Worm (Caenorhabditis elegans) whole organism, mixed stage, embryonic: ENCODE results near the gene ZK1307.2.

Source experiments
- bed-3 ChIP-seq: fragments of 200-800 bp; sonication (Bioruptor generic); optimal IDR thresholded peaks from 3 replicates; lab custom pipeline; 2018; ENCODE audit warnings: mild to moderate bottlenecking, missing genetic modification characterization, moderate library complexity, missing compliant biosample characterization
- blmp-1 ChIP-seq: fragments of 150-350 bp; optimal IDR thresholded peaks from 2 replicates; lab custom pipeline; 2014; ENCODE audit warnings: missing biosample characterization, missing genetic modification characterization
- ceh-39 ChIP-seq: fragments of 150-350 bp; optimal IDR thresholded peaks from 2 replicates; lab custom pipeline; 2014; ENCODE audit warnings: missing biosample characterization, missing genetic modification characterization
- ceh-43 ChIP-seq: fragments of 200-800 bp; sonication (Bioruptor generic); optimal IDR thresholded peaks from 2 replicates; lab custom pipeline; 2018; ENCODE audit warnings: mild to moderate bottlenecking, missing genetic modification characterization, moderate library complexity, missing compliant biosample characterization
- ceh-83 ChIP-seq: fragments of 200-800 bp; sonication (Bioruptor generic); optimal IDR thresholded peaks from 2 replicates; lab custom pipeline; 2018; ENCODE audit warnings: mild to moderate bottlenecking, missing genetic modification characterization, missing compliant biosample characterization
- ces-1 ChIP-seq: fragments of 150-350 bp; optimal IDR thresholded peaks from 2 replicates; lab custom pipeline; 2014; ENCODE audit warnings: missing biosample characterization, missing genetic modification reagents, missing genetic modification characterization
- cnd-1 ChIP-seq: fragments of 200-800 bp; sonication (Bioruptor generic); optimal IDR thresholded peaks from 2 replicates; lab custom pipeline; 2018; ENCODE audit warnings: mild to moderate bottlenecking, missing genetic modification characterization, missing compliant biosample characterization
- drap-1 ChIP-seq: fragments of 200-800 bp; sonication (Bioruptor generic); optimal IDR thresholded peaks from 3 replicates; lab custom pipeline; 2018; ENCODE audit warnings: mild to moderate bottlenecking, missing genetic modification characterization, missing compliant biosample characterization
- elt-1 ChIP-seq: sonication (generic microtip); optimal IDR thresholded peaks from 2 replicates; lab custom pipeline; 2017; ENCODE audit warnings: missing genetic modification characterization, mild to moderate bottlenecking, missing compliant biosample characterization, antibody characterized with exemption, moderate library complexity, borderline replicate concordance; ENCODE audit not compliant: insufficient read depth
- elt-3 ChIP-seq: fragments of 150-350 bp; optimal IDR thresholded peaks from 2 replicates; lab custom pipeline; 2014; ENCODE audit warnings: missing biosample characterization, missing genetic modification characterization
- flh-1 ChIP-seq: fragments of 200-800 bp; sonication (Bioruptor generic); optimal IDR thresholded peaks from 2 replicates; lab custom pipeline; 2018; ENCODE audit warnings: mild to moderate bottlenecking, missing genetic modification characterization, moderate library complexity, missing compliant biosample characterization
- ham-2 ChIP-seq: fragments of 200-800 bp; sonication (Bioruptor generic); optimal IDR thresholded peaks from 2 replicates; lab custom pipeline; 2018; ENCODE audit warnings: mild to moderate bottlenecking, missing genetic modification characterization, missing compliant biosample characterization
- lin-13 ChIP-seq: fragments of 150-350 bp; optimal IDR thresholded peaks from 2 replicates; lab custom pipeline; 2014; ENCODE audit warnings: missing biosample characterization, missing genetic modification characterization
- lin-32 ChIP-seq: fragments of 200-800 bp; sonication (Bioruptor generic); optimal IDR thresholded peaks from 2 replicates; lab custom pipeline; 2018; ENCODE audit warnings: mild to moderate bottlenecking, missing genetic modification characterization, missing compliant biosample characterization
- lsy-2 ChIP-seq: fragments of 150-350 bp; optimal IDR thresholded peaks from 2 replicates; lab custom pipeline; 2014; ENCODE audit warnings: missing biosample characterization, missing genetic modification characterization
- mab-5 ChIP-seq: fragments of 150-350 bp; optimal IDR thresholded peaks from 2 replicates; lab custom pipeline; 2014; ENCODE audit warnings: missing biosample characterization, missing genetic modification characterization
- mls-2 ChIP-seq: sonication (generic microtip); optimal IDR thresholded peaks from 2 replicates; lab custom pipeline; 2016; ENCODE audit warnings: mild to moderate bottlenecking, missing genetic modification characterization, moderate library complexity, missing compliant biosample characterization
- nhr-12 ChIP-seq: fragments of 150-350 bp; optimal IDR thresholded peaks from 2 replicates; lab custom pipeline; 2014; ENCODE audit warnings: missing biosample characterization, missing genetic modification characterization
- nhr-2 ChIP-seq: fragments of 150-350 bp; optimal IDR thresholded peaks from 2 replicates; lab custom pipeline; 2014; ENCODE audit warnings: missing biosample characterization, missing genetic modification characterization
- nhr-237 ChIP-seq: fragments of 150-350 bp; optimal IDR thresholded peaks from 2 replicates; lab custom pipeline; 2014; ENCODE audit warnings: missing biosample characterization, missing genetic modification characterization
- nhr-28 ChIP-seq: fragments of 150-350 bp; optimal IDR thresholded peaks from 2 replicates; lab custom pipeline; 2014; ENCODE audit warnings: missing biosample characterization, missing genetic modification characterization
- nhr-76 ChIP-seq: sonication (generic microtip); optimal IDR thresholded peaks from 2 replicates; lab custom pipeline; 2017; ENCODE audit warnings: missing biosample characterization, missing genetic modification characterization
- pha-4 ChIP-seq: fragments of 150-350 bp; optimal IDR thresholded peaks from 2 replicates; lab custom pipeline; 2018; ENCODE audit warnings: missing biosample characterization, missing genetic modification reagents, missing genetic modification characterization
- sem-2 ChIP-seq: fragments of 200-800 bp; sonication (Bioruptor generic); optimal IDR thresholded peaks from 2 replicates; lab custom pipeline; 2018; ENCODE audit warnings: mild to moderate bottlenecking, missing genetic modification characterization, missing compliant biosample characterization
- snpc-4 ChIP-seq: fragments of 150-350 bp; optimal IDR thresholded peaks from 2 replicates; lab custom pipeline; 2014; ENCODE audit warnings: missing biosample characterization, missing genetic modification characterization
- sptf-1 ChIP-seq: sonication (generic microtip); optimal IDR thresholded peaks from 2 replicates; lab custom pipeline; 2017; ENCODE audit warnings: mild to moderate bottlenecking, missing genetic modification characterization, moderate library complexity, missing compliant biosample characterization
- unc-120 ChIP-seq: sonication (generic microtip); optimal IDR thresholded peaks from 2 replicates; lab custom pipeline; 2017; ENCODE audit warnings: missing genetic modification characterization, missing compliant biosample characterization; ENCODE audit not compliant: poor library complexity, severe bottlenecking
- unc-39 ChIP-seq: fragments of 150-350 bp; optimal IDR thresholded peaks from 2 replicates; lab custom pipeline; 2014; ENCODE audit warnings: missing biosample characterization, missing genetic modification characterization
- unc-62 ChIP-seq: fragments of 150-350 bp; optimal IDR thresholded peaks from 2 replicates; lab custom pipeline; 2014; ENCODE audit warnings: missing biosample characterization, missing genetic modification reagents, missing genetic modification characterization
- zip-8 ChIP-seq: fragments of 150-350 bp; optimal IDR thresholded peaks from 2 replicates; lab custom pipeline; 2014; ENCODE audit warnings: missing biosample characterization, missing genetic modification characterization
- ztf-11 ChIP-seq: fragments of 150-350 bp; optimal IDR thresholded peaks from 2 replicates; lab custom pipeline; 2014; ENCODE audit warnings: missing biosample characterization, missing genetic modification characterization

The ZK1307.2 gene

DNA sequence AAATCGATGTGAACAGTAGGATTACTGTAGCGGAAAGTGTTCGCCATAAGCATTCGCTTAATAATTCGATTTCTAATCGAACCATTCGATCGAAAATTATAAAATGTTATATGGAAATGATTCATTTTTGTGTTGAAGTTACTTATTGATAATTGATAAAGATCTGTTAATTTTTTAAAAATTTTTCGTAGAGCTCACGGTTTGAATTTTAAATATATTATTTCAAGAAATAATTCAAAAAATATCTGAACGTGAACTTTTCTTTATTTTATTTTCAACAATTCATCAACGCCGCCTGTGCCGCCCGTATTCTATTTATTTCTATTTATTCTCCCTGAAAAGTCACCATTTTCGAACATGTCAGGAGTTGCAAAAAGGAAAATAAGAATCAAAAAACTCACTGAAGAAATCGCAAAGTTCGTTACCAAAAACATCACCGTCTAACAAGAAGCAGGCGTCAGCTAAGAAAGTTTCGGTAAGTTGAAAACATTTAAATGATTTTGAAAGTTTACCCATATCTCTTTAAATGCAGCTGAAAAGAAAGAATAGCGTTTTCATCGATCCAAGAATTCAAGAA lies 42.3 kb downstream of the ZK1307.2 start, which contains the start of the genes T15H9.5 and T15H9.4:
T15H9.5 (minus strand) TSS at position 101 of the 577 bp plus-strand sequence.
T15H9.4 (plus strand) TSS at position 527 of the 577 bp plus-strand sequence.
- TF ChIP-seq ceh-83 (GFP tag; lab: Kevin White, UChicago) = no peak
- no peak for TF ChIP-seq elt-1 (tag; lab: Kevin White, UChicago)
- TF ChIP-seq nhr-28 = no peak
- no peak for TF ChIP-seq nhr-2
- TF ChIP-seq nhr-76 (tag; lab: Kevin White, UChicago) = no peak
- no peak for TF ChIP-seq bed-3 (GFP tag; lab: Kevin White, UChicago)
- TF ChIP-seq sptf-1 = no peak
- no peak for TF ChIP-seq ham-2 (GFP tag; lab: Kevin White, UChicago)
- TF ChIP-seq ceh-39 = no peak
- TF ChIP-seq flh-1 = no peak
- no peak for TF ChIP-seq elt-3 (tag; lab: Kevin White, UChicago)
- no peak for TF ChIP-seq sem-2 (GFP tag; lab: Kevin White, UChicago)
- TF ChIP-seq mab-5 (tag; lab: Kevin White, UChicago) = no peak
- no peak for TF ChIP-seq unc-39
- TF ChIP-seq ces-1 (GFP tag; lab: Kevin White, UChicago) = no peak
- TF ChIP-seq mls-2 (tag; lab: Kevin White, UChicago) = no peak
- TF ChIP-seq lin-32 (GFP tag; lab: Kevin White, UChicago) = no peak
- no peak for TF ChIP-seq nhr-12 (tag; lab: Kevin White, UChicago)
- TF ChIP-seq drap-1 = no peak
- TF ChIP-seq blmp-1 (tag; lab: Kevin White, UChicago) = no peak

- no peak for TF ChIP-seq nhr-76 (tag; lab: Kevin White, UChicago)
- TF ChIP-seq mls-2 (tag; lab: Kevin White, UChicago) = no peak
- no peak for TF ChIP-seq pha-4 (tag; lab: Kevin White, UChicago)
- TF ChIP-seq nhr-12 (tag; lab: Kevin White, UChicago) = no peak
- TF ChIP-seq nhr-237 (tag; lab: Kevin White, UChicago) = no peak
- no peak for TF ChIP-seq zip-8 (tag; lab: Kevin White, UChicago)
- TF ChIP-seq ceh-43 (GFP tag; lab: Kevin White, UChicago) = no peak
- no peak for TF ChIP-seq cnd-1 (tag; lab: Kevin White, UChicago)
- TF ChIP-seq drap-1 = no peak
- no peak for TF ChIP-seq ztf-11
- no peak for TF ChIP-seq lsy-2
- no peak for TF ChIP-seq lin-13 (tag; lab: Kevin White, UChicago)
- no peak for TF ChIP-seq unc-120 (tag; lab: Kevin White, UChicago)
- no peak for TF ChIP-seq nhr-28
- no peak for TF ChIP-seq flh-1
These were observed 44.5 kb downstream of the ZK1307.2 start, which contains the start of gene pap-2 for ce11 chrII:9609296-9609695. pap-2 (minus strand) TSS chrII:9609396.

- TF ChIP-seq ztf-11 (no peak), unc-39 (no peak), snpc-4 (tag; lab: Kevin White, UChicago) (no peak), mls-2 (tag; lab: Kevin White, UChicago) (no peak), unc-62 (no peak), ceh-39 (no peak), nhr-12 (tag; lab: Kevin White, UChicago) (no peak), elt-1 (tag; lab: Kevin White, UChicago) (no peak), sptf-1 (no peak), elt-3 (tag; lab: Kevin White, UChicago) (no peak), lsy-2 (no peak), flh-1 (no peak), blmp-1 (tag; lab: Kevin White, UChicago) (no peak), sem-2 (GFP tag; lab: Kevin White, UChicago) (no peak), ceh-83 (GFP tag; lab: Kevin White, UChicago) (no peak), ceh-43 (GFP tag; lab: Kevin White, UChicago) (no peak), nhr-2 (no peak), lin-13 (tag; lab: Kevin White, UChicago) (no peak), mab-5 (tag; lab: Kevin White, UChicago) (no peak), cnd-1 (tag; lab: Kevin White, UChicago) (no peak)
These were observed 46.6 kb downstream of the ZK1307.2 start for ce11 chrII:9607137-9607536.

- TF ChIP-seq elt-1 (tag; lab: Kevin White, UChicago) = no peak
These were observed 47.2 kb downstream of the ZK1307.2 start for ce11 chrII:9606485-9607036.
